Worm (Caenorhabditis elegans) whole organism, young adult: ENCODE results near the gene best-22.

Experiments
- B0261.1 ChIP-seq: sonication (generic microtip); optimal IDR thresholded peaks from 2 replicates; lab custom pipeline; 2016; ENCODE audit warnings: mild to moderate bottlenecking, missing genetic modification characterization, moderate library complexity, missing compliant biosample characterization
- F22D6.2 ChIP-seq: sonication (generic microtip); optimal IDR thresholded peaks from 2 replicates; lab custom pipeline; 2016; ENCODE audit warnings: mild to moderate bottlenecking, missing genetic modification characterization, missing compliant biosample characterization
- F49E8.2 ChIP-seq: sonication (generic microtip); optimal IDR thresholded peaks from 3 replicates; lab custom pipeline; 2017; ENCODE audit warnings: missing genetic modification characterization, mild to moderate bottlenecking, missing compliant biosample characterization, antibody characterized with exemption, moderate library complexity; ENCODE audit not compliant: insufficient read depth
- F52B5.7 ChIP-seq: sonication (generic microtip); optimal IDR thresholded peaks from 2 replicates; lab custom pipeline; 2016; ENCODE audit warnings: mild to moderate bottlenecking, missing genetic modification characterization, missing compliant biosample characterization
- F57C9.4 ChIP-seq: sonication (generic microtip); optimal IDR thresholded peaks from 2 replicates; lab custom pipeline; 2017; ENCODE audit warnings: mild to moderate bottlenecking, missing genetic modification characterization, missing compliant biosample characterization
- T07F8.4 ChIP-seq: sonication (generic microtip); optimal IDR thresholded peaks from 2 replicates; lab custom pipeline; 2016; ENCODE audit warnings: mild to moderate bottlenecking, missing genetic modification characterization, moderate library complexity, missing compliant biosample characterization
- Y53F4B.3 ChIP-seq: fragments of 200-800 bp; sonication (Bioruptor generic); IDR thresholded peaks from 2 replicates; pipeline ENCODE4 v1.3.6; 2022; ENCODE audit warnings: missing genetic modification reagents, missing genetic modification characterization, missing compliant biosample characterization
- bed-1 ChIP-seq: fragments of 200-800 bp; sonication (Bioruptor generic); IDR thresholded peaks from 2 replicates; pipeline ENCODE4 v1.3.6; 2022; ENCODE audit warnings: missing genetic modification reagents, missing genetic modification characterization, missing compliant biosample characterization
- bed-2 ChIP-seq: fragments of 200-800 bp; sonication (Bioruptor generic); IDR thresholded peaks from 2 replicates; pipeline ENCODE4 v1.3.6; 2022; ENCODE audit warnings: missing genetic modification reagents, missing genetic modification characterization, missing compliant biosample characterization
- ccch-3 ChIP-seq: fragments of 200-800 bp; sonication (Bioruptor generic); optimal IDR thresholded peaks from 2 replicates; lab custom pipeline; 2018; ENCODE audit warnings: mild to moderate bottlenecking, missing genetic modification characterization, missing compliant biosample characterization
- cebp-1 ChIP-seq, 2 experiments: fragments of 200-800 bp in 1 of 2; sonication (Bioruptor generic) in 1 of 2; sonication (generic microtip) in 1 of 2; IDR thresholded peaks in 1 of 2; optimal IDR thresholded peaks in 1 of 2; 2 replicates each; pipeline versions ENCODE4 v1.3.6 to Lab custom; 2017 to 2022; ENCODE audit warnings: missing compliant biosample characterization in 2 of 2, missing genetic modification characterization in 2 of 2, mild to moderate bottlenecking in 1 of 2, missing genetic modification reagents in 1 of 2, moderate library complexity in 1 of 2
- cebp-2 ChIP-seq: fragments of 200-800 bp; sonication (Bioruptor generic); IDR thresholded peaks from 2 replicates; pipeline ENCODE4 v1.3.6; 2022; ENCODE audit warnings: missing genetic modification characterization, missing compliant biosample characterization
- ceh-100 ChIP-seq: fragments of 200-800 bp; sonication (Bioruptor generic); IDR thresholded peaks from 2 replicates; pipeline ENCODE4 v1.3.6; 2022; ENCODE audit warnings: missing genetic modification reagents, missing genetic modification characterization, missing compliant biosample characterization
- ceh-40 ChIP-seq: fragments of 200-800 bp; sonication (Bioruptor generic); IDR thresholded peaks from 2 replicates; pipeline ENCODE4 v1.3.6; 2022; ENCODE audit warnings: missing genetic modification characterization, missing compliant biosample characterization
- ceh-79 ChIP-seq: sonication (generic microtip); optimal IDR thresholded peaks from 2 replicates; lab custom pipeline; 2017; ENCODE audit warnings: mild to moderate bottlenecking, missing genetic modification characterization, missing compliant biosample characterization
- ceh-91 ChIP-seq: fragments of 200-800 bp; sonication (Bioruptor generic); IDR thresholded peaks from 2 replicates; pipeline ENCODE4 v1.3.6; 2022; ENCODE audit warnings: missing genetic modification reagents, missing genetic modification characterization, missing compliant biosample characterization
- dpff-1 ChIP-seq: sonication (generic microtip); optimal IDR thresholded peaks from 2 replicates; lab custom pipeline; 2017; ENCODE audit warnings: mild to moderate bottlenecking, missing genetic modification characterization, missing compliant biosample characterization
- efl-1 ChIP-seq: fragments of 150-350 bp; optimal IDR thresholded peaks from 2 replicates; lab custom pipeline; 2014; ENCODE audit warnings: missing biosample characterization, missing genetic modification reagents, missing genetic modification characterization
- egrh-3 ChIP-seq: fragments of 200-800 bp; sonication (Bioruptor generic); IDR thresholded peaks from 2 replicates; pipeline ENCODE4 v1.3.6; 2022; ENCODE audit warnings: missing genetic modification reagents, missing genetic modification characterization, missing compliant biosample characterization
- madf-10 ChIP-seq: sonication (generic microtip); optimal IDR thresholded peaks from 2 replicates; lab custom pipeline; 2016; ENCODE audit warnings: mild to moderate bottlenecking, missing genetic modification characterization, missing compliant biosample characterization
- madf-6 ChIP-seq: fragments of 200-800 bp; sonication (Bioruptor generic); IDR thresholded peaks from 2 replicates; pipeline ENCODE4 v1.3.6; 2022; ENCODE audit warnings: missing genetic modification reagents, missing genetic modification characterization, missing compliant biosample characterization
- nfya-1 ChIP-seq: sonication (generic microtip); optimal IDR thresholded peaks from 2 replicates; lab custom pipeline; 2017; ENCODE audit warnings: antibody characterized with exemption, missing compliant biosample characterization, missing genetic modification characterization, borderline replicate concordance; ENCODE audit not compliant: insufficient read depth
- nfyb-1 ChIP-seq: fragments of 200-800 bp; sonication (Bioruptor generic); IDR thresholded peaks from 2 replicates; pipeline ENCODE4 v1.3.6; 2022; ENCODE audit warnings: missing genetic modification reagents, missing genetic modification characterization, missing compliant biosample characterization
- nhr-120 ChIP-seq: fragments of 200-800 bp; sonication (Bioruptor generic); IDR thresholded peaks from 2 replicates; pipeline ENCODE4 v1.3.6; 2022; ENCODE audit warnings: missing genetic modification characterization, missing compliant biosample characterization
- nhr-80 ChIP-seq: sonication (generic microtip); optimal IDR thresholded peaks from 2 replicates; lab custom pipeline; 2016; ENCODE audit warnings: missing genetic modification characterization, missing compliant biosample characterization
- rec-8 ChIP-seq, 2 experiments: sonication (generic microtip); optimal IDR thresholded peaks; 2 replicates each; lab custom pipeline; 2016; ENCODE audit warnings: mild to moderate bottlenecking in 2 of 2, missing genetic modification characterization in 2 of 2, missing genetic modification reagents in 2 of 2, missing genotype in 2 of 2, missing biosample characterization in 1 of 2, missing compliant biosample characterization in 1 of 2, moderate library complexity in 1 of 2
- sptf-2 ChIP-seq: fragments of 200-800 bp; sonication (Bioruptor generic); optimal IDR thresholded peaks from 2 replicates; lab custom pipeline; 2018; ENCODE audit warnings: mild to moderate bottlenecking, missing genetic modification characterization, missing compliant biosample characterization
- tbx-9 ChIP-seq: sonication (generic microtip); optimal IDR thresholded peaks from 2 replicates; lab custom pipeline; 2016; ENCODE audit warnings: borderline replicate concordance, missing genetic modification characterization, inconsistent platforms, missing compliant biosample characterization
- unc-130 ChIP-seq: sonication (generic microtip); optimal IDR thresholded peaks from 2 replicates; lab custom pipeline; 2016; ENCODE audit warnings: missing genetic modification reagents, missing genetic modification characterization, missing compliant biosample characterization
- zfh-2 ChIP-seq: fragments of 200-800 bp; sonication (Bioruptor generic); conservative IDR thresholded peaks from 2 replicates; pipeline ENCODE4 v1.3.6; 2022; ENCODE audit warnings: missing genetic modification reagents, missing genetic modification characterization, missing compliant biosample characterization
- ztf-18 ChIP-seq: sonication (generic microtip); optimal IDR thresholded peaks from 2 replicates; lab custom pipeline; 2016; ENCODE audit warnings: missing genotype, mild to moderate bottlenecking, missing genetic modification characterization, missing compliant biosample characterization

The best-22 gene

ce11 chrIV:12349639-12350038 is at the start of gene best-22:
Gene best-22 (plus strand): TSS chrIV:12349939.
- TF ChIP-seq egrh-3 (GFP tag; lab: Robert Waterston, UW) (no peak), madf-6 (GFP tag; lab: Robert Waterston, UW) (no peak), efl-1 (GFP tag; lab: Kevin White, UChicago) (no peak), F49E8.2 (tag; lab: Kevin White, UChicago) (no peak), ceh-79 (tag; lab: Kevin White, UChicago) (no peak), ceh-40 (GFP tag; lab: Robert Waterston, UW) (no peak), tbx-9 (tag; lab: Kevin White, UChicago) (no peak), unc-130 (no peak), dpff-1 (tag; lab: Kevin White, UChicago) (no peak), nhr-120 (GFP tag; lab: Robert Waterston, UW) (no peak)
- TF ChIP-seq, all 124 proteins: peak for 0

- TF ChIP-seq ceh-100 (no peak), nfya-1 (tag; lab: Kevin White, UChicago) (no peak), F52B5.7 (tag; lab: Kevin White, UChicago) (no peak), sptf-2 (GFP tag; lab: Kevin White, UChicago) (no peak), ceh-79 (tag; lab: Kevin White, UChicago) (no peak), bed-2 (GFP tag; lab: Robert Waterston, UW) (no peak), cebp-2 (GFP tag; lab: Robert Waterston, UW) (no peak), ccch-3 (GFP tag; lab: Kevin White, UChicago) (no peak), B0261.1 (tag; lab: Kevin White, UChicago) (no peak), rec-8 (tag; optimal IDR thresholded peaks at IDR 0.05; lab: Kevin White, UChicago) (no peak), ceh-91 (GFP tag; lab: Robert Waterston, UW) (no peak), zfh-2 (GFP tag; lab: Robert Waterston, UW) (no peak), nhr-80 (tag; lab: Kevin White, UChicago) (no peak), F22D6.2 (tag; lab: Kevin White, UChicago) (no peak), Y53F4B.3 (GFP tag; lab: Robert Waterston, UW) (no peak), ztf-18 (tag; lab: Kevin White, UChicago) (no peak)
These were observed 48.6 kb upstream of the best-22 start, which contains the start of gene oac-59 for ce11 chrIV:12301161-12301560. Gene oac-59 (minus strand): TSS chrIV:12301261.

- TF ChIP-seq cebp-1 (GFP tag; IDR thresholded peaks at IDR 0.05; lab: Robert Waterston, UW) (no peak), cebp-1 (tag; optimal IDR thresholded peaks at IDR 0.05; lab: Kevin White, UChicago) (peak; percentile 59), nhr-80 (tag; lab: Kevin White, UChicago) (peak; percentile 66), nfya-1 (tag; lab: Kevin White, UChicago) (no peak)
These were observed 46.9 kb upstream of the best-22 start for ce11 chrIV:12302885-12303284.

- TF ChIP-seq nhr-80 (tag; lab: Kevin White, UChicago) (peak; percentile 71), nfyb-1 (GFP tag; lab: Robert Waterston, UW) (no peak), F57C9.4 (no peak), bed-1 (GFP tag; lab: Robert Waterston, UW) (no peak), madf-10 (tag; lab: Kevin White, UChicago) (no peak), T07F8.4 (tag; lab: Kevin White, UChicago) (no peak), cebp-1 (GFP tag; IDR thresholded peaks at IDR 0.05; lab: Robert Waterston, UW) (peak; percentile 53; the same call in 1 of the 2 replicates), cebp-1 (tag; optimal IDR thresholded peaks at IDR 0.05; lab: Kevin White, UChicago) (peak; percentile 76)
- TF ChIP-seq, all 124 proteins: peak for 2
These were observed 45.0 kb upstream of the best-22 start for ce11 chrIV:12304750-12305149.
